Worm (Caenorhabditis elegans) whole organism, midembryonic: Measurements from ENCODE around the gene T23B5.3.
"Not testable (repeated sequence)": the region's sequence is repeated elsewhere in the genome, so short reads cannot be mapped to it uniquely, and the experiment has no call there.

Experiments
- T22C8.4 ChIP-seq: fragments of 200-800 bp; sonication (Bioruptor generic); IDR thresholded peaks from 2 replicates; pipeline ENCODE4 v1.3.6; 2022; ENCODE audit warnings: missing genetic modification characterization, missing compliant biosample characterization
- cog-1 ChIP-seq: sonication (generic microtip); optimal IDR thresholded peaks from 2 replicates; lab custom pipeline; 2016; ENCODE audit warnings: missing genetic modification characterization, missing compliant biosample characterization
- flt-1 ChIP-seq: fragments of 200-800 bp; sonication (Bioruptor generic); IDR thresholded peaks from 2 replicates; pipeline ENCODE4 v1.3.6; 2022; ENCODE audit warnings: missing genetic modification characterization, missing compliant biosample characterization
- klf-2 ChIP-seq: fragments of 200-800 bp; sonication (Bioruptor generic); conservative IDR thresholded peaks from 2 replicates; pipeline ENCODE4 v1.3.6; 2022; ENCODE audit warnings: missing genetic modification reagents, missing genetic modification characterization, missing compliant biosample characterization
- med-1 ChIP-seq: sonication (generic microtip); optimal IDR thresholded peaks from 2 replicates; lab custom pipeline; 2017; ENCODE audit warnings: missing genetic modification characterization, mild to moderate bottlenecking, missing compliant biosample characterization, antibody characterized with exemption, missing genetic modification reagents; ENCODE audit not compliant: insufficient read depth
- ref-1 ChIP-seq: fragments of 200-800 bp; sonication (Bioruptor generic); conservative IDR thresholded peaks from 2 replicates; pipeline ENCODE4 v1.3.6; 2022; ENCODE audit warnings: missing genetic modification reagents, missing genetic modification characterization, missing compliant biosample characterization
- tab-1 ChIP-seq: fragments of 200-800 bp; sonication (Bioruptor generic); IDR thresholded peaks from 2 replicates; pipeline ENCODE4 v1.3.6; 2022; ENCODE audit warnings: missing genetic modification characterization, missing compliant biosample characterization
- ztf-23 ChIP-seq: fragments of 200-800 bp; sonication (Bioruptor generic); IDR thresholded peaks from 2 replicates; pipeline ENCODE4 v1.3.6; 2022; ENCODE audit warnings: missing genetic modification reagents, missing genetic modification characterization, missing compliant biosample characterization
- ztf-29 ChIP-seq: fragments of 200-800 bp; sonication (Bioruptor generic); IDR thresholded peaks from 2 replicates; pipeline ENCODE4 v1.3.6; 2022; ENCODE audit warnings: missing genetic modification reagents, missing genetic modification characterization, missing compliant biosample characterization

T23B5.3 gene

ce11 chrIV:12688370-12688769 lies at the start of gene T23B5.3:
T23B5.3 (plus strand) TSS chrIV:12688670.
- TF ChIP-seq ztf-29 (GFP tag; lab: Robert Waterston, UW) (no peak), ztf-23 (no peak), flt-1 (GFP tag; lab: Robert Waterston, UW) (no peak), tab-1 (GFP tag; lab: Robert Waterston, UW) (no peak), cog-1 (tag; lab: Kevin White, UChicago) (no peak), T22C8.4 (no peak), med-1 (GFP tag; lab: Kevin White, UChicago) (no peak), ref-1 (GFP tag; lab: Robert Waterston, UW) (no peak), klf-2 (GFP tag; lab: Robert Waterston, UW) (no peak)

- TF ChIP-seq ztf-23; ztf-29 (GFP tag; lab: Robert Waterston, UW); tab-1 (GFP tag; lab: Robert Waterston, UW): not testable (repeated sequence)
These were observed 49.2 kb upstream of the T23B5.3 start, which contains the start of gene C26H9A.3 for ce11 chrIV:12639311-12639710. C26H9A.3 (minus strand) TSS chrIV:12639411.

- TF ChIP-seq flt-1 (GFP tag; lab: Robert Waterston, UW): no peak
- no peak for TF ChIP-seq med-1 (GFP tag; lab: Kevin White, UChicago)
- TF ChIP-seq ztf-29 (GFP tag; lab: Robert Waterston, UW): no peak
- TF ChIP-seq klf-2 (GFP tag; lab: Robert Waterston, UW): no peak
- TF ChIP-seq ref-1 (GFP tag; lab: Robert Waterston, UW): no peak
- no peak for TF ChIP-seq tab-1 (GFP tag; lab: Robert Waterston, UW)
- TF ChIP-seq T22C8.4: no peak
- no peak for TF ChIP-seq ztf-23
- no peak for TF ChIP-seq cog-1 (tag; lab: Kevin White, UChicago)
These were observed 48.3 kb upstream of the T23B5.3 start, which contains the start of gene vha-7 for ce11 chrIV:12640137-12640536. vha-7 (plus strand) TSS chrIV:12640462.

ce11 chrIV:12640875-12641860 lies 47.3 kb upstream of the T23B5.3 start:
- TF ChIP-seq ztf-23: no peak
- no peak for TF ChIP-seq ref-1 (GFP tag; lab: Robert Waterston, UW)
- TF ChIP-seq cog-1 (tag; lab: Kevin White, UChicago): no peak
- no peak for TF ChIP-seq klf-2 (GFP tag; lab: Robert Waterston, UW)
- TF ChIP-seq T22C8.4: no peak
- TF ChIP-seq ztf-29 (GFP tag; lab: Robert Waterston, UW): no peak
- no peak for TF ChIP-seq tab-1 (GFP tag; lab: Robert Waterston, UW)
- no peak for TF ChIP-seq flt-1 (GFP tag; lab: Robert Waterston, UW)
- no peak for TF ChIP-seq med-1 (GFP tag; lab: Kevin White, UChicago)

- TF ChIP-seq ztf-23 (no peak), T22C8.4 (no peak), ztf-29 (GFP tag; lab: Robert Waterston, UW) (no peak), cog-1 (tag; lab: Kevin White, UChicago) (no peak), flt-1 (GFP tag; lab: Robert Waterston, UW) (no peak)
These were observed 37.9 kb upstream of the T23B5.3 start for ce11 chrIV:12650597-12650996.

- no peak for TF ChIP-seq med-1 (GFP tag; lab: Kevin White, UChicago)
- no peak for TF ChIP-seq ref-1 (GFP tag; lab: Robert Waterston, UW)
- TF ChIP-seq T22C8.4: no peak
- TF ChIP-seq ztf-23: no peak
- TF ChIP-seq klf-2 (GFP tag; lab: Robert Waterston, UW): no peak
- TF ChIP-seq cog-1 (tag; lab: Kevin White, UChicago): no peak
- no peak for TF ChIP-seq tab-1 (GFP tag; lab: Robert Waterston, UW)
- no peak for TF ChIP-seq flt-1 (GFP tag; lab: Robert Waterston, UW)
These were observed 36.9 kb upstream of the T23B5.3 start for ce11 chrIV:12651570-12651969.

- TF ChIP-seq ztf-29 (GFP tag; lab: Robert Waterston, UW) (no peak), ztf-23 (no peak), flt-1 (GFP tag; lab: Robert Waterston, UW) (no peak), tab-1 (GFP tag; lab: Robert Waterston, UW) (no peak), T22C8.4 (no peak), cog-1 (tag; lab: Kevin White, UChicago) (no peak), klf-2 (GFP tag; lab: Robert Waterston, UW) (no peak)
These were observed 35.4 kb upstream of the T23B5.3 start, which contains the start of the genes wdfy-3 and C26H9A.4 for ce11 chrIV:12653094-12653493. wdfy-3 (plus strand) TSS chrIV:12653401. C26H9A.4 (plus strand) TSS chrIV:12653410.

ce11 chrIV:12674700-12675099 lies 13.8 kb upstream of the T23B5.3 start, which contains the start of gene T23B5.4:
T23B5.4 (plus strand) TSS chrIV:12675000.
- TF ChIP-seq klf-2 (GFP tag; lab: Robert Waterston, UW): no peak
- TF ChIP-seq T22C8.4: no peak
- no peak for TF ChIP-seq med-1 (GFP tag; lab: Kevin White, UChicago)
- TF ChIP-seq flt-1 (GFP tag; lab: Robert Waterston, UW): no peak
- no peak for TF ChIP-seq cog-1 (tag; lab: Kevin White, UChicago)
- no peak for TF ChIP-seq tab-1 (GFP tag; lab: Robert Waterston, UW)
- TF ChIP-seq ztf-29 (GFP tag; lab: Robert Waterston, UW): no peak
- no peak for TF ChIP-seq ztf-23
- TF ChIP-seq ref-1 (GFP tag; lab: Robert Waterston, UW): no peak

ce11 chrIV:12677137-12677536 lies 11.3 kb upstream of the T23B5.3 start, which contains the start of gene T23B5.6:
T23B5.6 (minus strand) TSS chrIV:12677237.
- TF ChIP-seq ref-1 (GFP tag; lab: Robert Waterston, UW); T22C8.4; tab-1 (GFP tag; lab: Robert Waterston, UW): not testable (repeated sequence)
